Fruit fly (Drosophila melanogaster) whole organism: Measurements from ENCODE around the gene CG10063.
A peak's percentile ranks its signal among the peaks of the same experiment; 100 is the strongest.

ENCODE experiments used
- CG8478 ChIP-seq: fragments of >200 bp; optimal IDR thresholded peaks from 2 replicates; lab custom pipeline; 2018; ENCODE audit warnings: inconsistent platforms
- Dll ChIP-seq: fragments of >200 bp; optimal IDR thresholded peaks from 2 replicates; lab custom pipeline; 2017
- EcR ChIP-seq, 2 experiments: fragments of >200 bp; optimal IDR thresholded peaks; 2 replicates each; lab custom pipeline; 2017; ENCODE audit warnings: missing biosample characterization in 2 of 2, missing genetic modification characterization in 2 of 2, missing genetic modification reagents in 2 of 2
- pan ChIP-seq: fragments of >200 bp; optimal IDR thresholded peaks from 2 replicates; lab custom pipeline; 2017
- psq ChIP-seq: fragments of >200 bp; optimal IDR thresholded peaks from 2 replicates; lab custom pipeline; 2017
- usp ChIP-seq: fragments of >200 bp; optimal IDR thresholded peaks from 2 replicates; lab custom pipeline; 2017; ENCODE audit warnings: missing biosample characterization, missing genetic modification characterization, mixed read lengths

Gene CG10063

DNA sequence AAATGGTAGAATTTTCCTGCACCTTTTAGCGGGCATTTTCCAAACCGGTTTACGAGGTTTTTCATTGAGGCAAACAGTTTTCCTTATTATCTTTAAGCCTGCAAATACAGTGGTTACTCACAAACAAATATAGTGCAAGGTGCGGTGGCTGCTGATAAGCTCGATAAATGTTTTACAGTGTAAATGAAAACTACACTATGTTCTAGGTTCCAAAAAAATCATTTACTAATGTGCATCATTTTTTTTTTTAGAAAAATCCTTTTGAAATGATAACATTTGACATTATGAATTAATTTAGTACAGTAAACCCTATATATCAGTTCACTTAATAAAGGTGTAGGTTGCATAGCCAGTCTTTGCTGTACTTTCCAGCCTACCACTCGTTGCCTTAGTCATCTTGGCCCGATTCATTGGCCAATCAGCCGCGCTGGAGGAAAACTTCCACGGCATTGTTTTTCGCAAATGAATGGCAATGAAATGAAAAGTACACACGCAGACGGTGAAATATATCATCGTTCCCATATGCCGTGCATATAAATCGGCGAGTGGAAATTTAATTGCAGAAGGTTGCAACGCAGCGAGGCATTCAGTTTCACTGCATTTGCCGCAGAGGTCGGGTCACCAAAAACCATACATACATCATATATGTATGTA lies 5.9 kb upstream of the CG10063 start:
- no peak for TF ChIP-seq psq
- TF ChIP-seq Dll (lab: Kevin White, UChicago), result no peak
- no peak for TF ChIP-seq usp
- TF ChIP-seq CG8478, result no peak
- TF ChIP-seq pan (lab: Kevin White, UChicago), result no peak
- no peak for TF ChIP-seq EcR (GFP tag; optimal IDR thresholded peaks at IDR 0.05; lab: Kevin White, UChicago)

DNA sequence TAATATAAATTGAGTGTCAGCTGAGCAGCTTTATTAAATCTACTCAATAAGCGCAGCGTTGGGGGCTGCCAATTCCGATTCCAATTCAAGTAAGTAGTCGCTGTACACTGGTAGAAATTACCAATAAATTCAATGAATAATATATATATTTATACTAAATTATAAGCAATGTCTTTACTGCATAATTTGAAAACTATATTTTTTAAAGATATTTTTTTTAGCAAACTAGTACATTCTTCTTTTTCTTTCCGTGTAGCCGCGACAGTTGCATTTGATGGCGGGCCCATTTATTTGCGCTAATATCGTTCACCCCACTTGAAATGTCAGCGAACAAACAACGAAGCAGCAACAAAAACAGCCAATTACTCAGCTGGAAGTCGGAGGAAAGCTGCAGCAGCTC lies 5.1 kb upstream of the CG10063 start:
- no peak for TF ChIP-seq usp
- TF ChIP-seq psq, result no peak
- no peak for TF ChIP-seq Dll (lab: Kevin White, UChicago)
- TF ChIP-seq EcR (GFP tag; optimal IDR thresholded peaks at IDR 0.05; lab: Kevin White, UChicago), result no peak
- no peak for TF ChIP-seq pan (lab: Kevin White, UChicago)
- no peak for TF ChIP-seq CG8478

DNA sequence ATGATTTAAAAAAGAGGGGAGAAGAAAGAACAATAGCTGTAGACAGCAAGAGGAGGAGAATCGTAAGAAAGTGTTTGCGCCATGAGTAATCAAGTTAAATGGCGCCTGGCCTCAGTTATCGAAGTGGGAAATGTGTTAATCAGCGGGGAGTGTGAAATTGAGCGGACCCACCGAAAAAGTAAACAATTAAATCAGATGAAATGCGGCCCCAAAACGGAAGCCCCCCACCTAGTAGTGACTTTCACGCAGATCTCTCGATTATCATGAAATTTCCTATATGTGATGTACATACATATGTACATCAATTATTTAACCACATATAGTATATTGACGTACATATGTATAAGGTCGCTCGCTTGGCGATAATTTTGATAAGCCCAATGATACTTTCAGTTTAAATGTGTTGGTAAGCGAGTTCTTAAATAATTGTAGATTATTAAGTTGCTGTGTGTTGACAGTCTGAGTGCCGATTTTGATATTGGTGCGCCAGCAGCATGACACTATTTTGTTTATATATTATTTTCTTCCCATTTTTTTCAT lies 4.4 kb upstream of the CG10063 start:
- TF ChIP-seq pan (lab: Kevin White, UChicago) (no peak), usp (no peak), psq (no peak)

DNA sequence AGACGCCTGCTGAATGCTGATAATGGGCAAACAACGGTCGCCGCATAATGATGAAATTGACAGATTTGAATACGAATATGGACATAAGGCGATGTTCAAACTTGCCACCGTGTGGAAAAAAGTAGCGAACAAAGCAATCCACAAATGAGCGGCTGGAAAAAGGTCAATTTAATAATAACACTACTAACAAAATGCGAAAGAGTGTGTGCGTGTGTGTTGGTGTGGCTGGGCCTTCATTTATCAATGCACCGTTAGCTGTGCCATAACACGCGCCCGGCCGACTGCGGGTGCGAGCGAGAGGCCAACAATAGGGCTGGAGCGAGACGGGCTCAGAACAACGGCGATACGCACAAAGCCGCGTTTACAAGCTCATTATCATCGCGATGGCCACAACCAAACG lies 3.6 kb upstream of the CG10063 start:
- TF ChIP-seq psq (no peak), usp (no peak)

DNA sequence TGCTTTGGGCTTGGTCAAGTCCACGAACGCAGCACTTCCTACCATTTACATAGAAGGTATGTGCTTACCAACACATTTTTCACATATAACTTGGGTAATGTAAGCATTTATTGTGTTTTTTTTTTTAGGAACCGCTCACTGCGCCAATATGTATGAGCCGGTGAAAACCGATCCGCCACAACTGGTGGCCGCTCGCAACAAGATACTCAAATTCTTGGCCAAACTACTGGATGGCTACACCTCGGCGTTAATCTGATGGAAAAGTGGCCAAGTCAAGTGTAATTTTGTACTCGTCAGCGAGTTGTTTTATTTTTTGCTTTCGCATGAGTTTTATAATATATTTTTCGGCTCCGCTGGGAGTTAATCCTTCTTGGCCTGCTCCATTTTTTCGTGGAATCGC lies 969 bp downstream of the CG10063 start:
- TF ChIP-seq psq, result no peak
- no peak for TF ChIP-seq Dll (lab: Kevin White, UChicago)
- TF ChIP-seq pan (lab: Kevin White, UChicago), result no peak
- no peak for TF ChIP-seq EcR (GFP tag; optimal IDR thresholded peaks at IDR 0.05; lab: Kevin White, UChicago)
- TF ChIP-seq usp, result no peak
- no peak for TF ChIP-seq CG8478

DNA sequence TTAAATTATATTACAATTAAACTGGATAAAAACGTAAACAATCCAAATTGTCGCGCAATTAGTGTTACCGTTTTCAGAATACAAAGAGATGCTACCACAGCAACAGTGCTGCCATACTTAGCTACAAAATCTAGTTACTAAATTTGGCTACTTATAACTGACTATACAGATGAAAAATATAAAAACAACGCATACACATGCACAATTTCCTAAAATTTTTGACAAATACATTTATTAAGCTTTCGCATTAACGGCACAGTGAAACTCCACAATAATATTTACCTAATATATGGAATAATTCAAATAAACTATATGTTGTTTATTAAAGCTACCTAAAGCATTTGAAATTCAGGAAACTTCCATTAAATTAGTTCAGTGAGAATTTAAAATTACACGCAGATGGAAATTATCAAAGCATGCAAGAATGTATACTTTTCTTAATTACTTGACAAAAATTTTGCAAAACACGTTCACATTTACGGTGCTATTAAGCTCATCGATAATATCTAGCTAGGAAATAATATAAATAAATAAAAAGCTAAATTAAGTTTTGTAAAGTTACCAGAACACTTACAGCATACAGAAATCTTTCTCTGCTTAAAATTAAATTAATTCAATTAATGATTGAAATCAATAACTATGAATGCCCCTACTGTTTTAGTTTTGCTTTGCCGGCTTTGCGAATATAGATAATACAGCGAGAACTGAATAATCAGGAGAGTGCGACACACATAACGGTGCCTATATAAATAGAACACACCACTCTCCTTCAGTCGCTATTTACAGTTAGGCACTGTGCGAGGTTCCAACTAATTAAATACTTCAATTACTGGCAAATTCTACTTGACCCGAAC lies 3.1 kb downstream of the CG10063 start, which contains the start of the genes Mis12 and CG9953:
Mis12 (minus strand) TSS at position 88 of the 854 bp plus-strand sequence.
CG9953 (plus strand) TSS at position 698 of the 854 bp plus-strand sequence.
- TF ChIP-seq usp (no peak), Dll (lab: Kevin White, UChicago) (no peak), pan (lab: Kevin White, UChicago) (no peak), psq (no peak), EcR (GFP tag; optimal IDR thresholded peaks at IDR 0.05; lab: Kevin White, UChicago) (no peak)

DNA sequence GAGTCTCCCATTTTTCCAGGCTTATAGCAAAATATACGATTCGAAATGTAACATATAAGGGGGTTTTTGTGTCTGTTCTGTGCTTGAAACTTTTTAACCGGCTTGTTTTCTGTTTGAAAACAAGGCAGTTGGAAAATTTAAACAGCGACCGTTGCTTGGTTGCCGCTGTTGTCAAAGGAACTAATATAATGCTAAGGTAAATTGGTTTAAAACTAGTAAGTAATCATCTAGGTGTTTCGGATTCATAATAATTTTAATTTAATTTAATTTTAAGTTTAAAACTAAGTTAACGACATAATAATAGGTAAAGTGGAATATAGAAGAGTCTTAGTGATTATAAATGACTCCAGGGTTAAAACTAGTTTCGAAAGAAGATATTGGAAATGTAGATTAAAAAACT lies 4.5 kb downstream of the CG10063 start, which contains the start of gene CG10064:
CG10064 (minus strand) TSS at position 101 of the 400 bp plus-strand sequence.
- no peak for TF ChIP-seq EcR (GFP tag; optimal IDR thresholded peaks at IDR 0.05; lab: Kevin White, UChicago)
- TF ChIP-seq CG8478, result no peak
- TF ChIP-seq usp, result no peak
- no peak for TF ChIP-seq psq

DNA sequence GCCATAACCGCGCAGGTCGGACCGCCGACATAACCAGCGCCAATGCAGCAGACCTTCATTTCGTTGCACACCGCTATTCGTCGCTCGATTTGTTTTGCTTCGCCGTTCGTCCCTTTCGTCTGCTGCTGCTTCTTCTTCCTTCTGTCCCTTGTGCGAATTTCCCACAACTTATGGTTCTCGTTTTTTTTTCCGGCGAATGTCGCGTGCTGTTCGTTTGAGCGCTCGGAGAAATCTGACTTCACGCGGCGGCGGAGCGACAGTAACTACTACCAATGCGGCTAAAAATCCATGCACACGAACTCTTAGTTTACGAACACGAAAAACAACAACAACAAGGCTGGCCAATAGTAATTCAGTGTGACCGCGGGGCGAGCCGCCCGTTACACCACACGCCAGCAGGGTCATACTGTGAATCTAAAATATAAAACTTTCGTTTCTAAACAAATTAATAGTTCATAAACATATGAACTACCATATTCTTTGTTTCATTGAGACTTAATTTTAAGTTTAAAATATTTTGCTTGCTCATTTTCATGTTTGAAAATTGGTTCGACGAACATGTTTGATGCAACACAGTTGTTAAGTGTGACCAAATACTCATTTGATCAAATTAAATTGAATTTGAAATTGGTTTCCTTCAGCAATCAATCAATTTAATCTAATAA lies 7.6 kb downstream of the CG10063 start, which contains the start of gene sgl:
sgl (minus strand) TSS at position 271 of the 665 bp plus-strand sequence.
- no peak for TF ChIP-seq usp
- peak; percentile 18 for TF ChIP-seq psq

DNA sequence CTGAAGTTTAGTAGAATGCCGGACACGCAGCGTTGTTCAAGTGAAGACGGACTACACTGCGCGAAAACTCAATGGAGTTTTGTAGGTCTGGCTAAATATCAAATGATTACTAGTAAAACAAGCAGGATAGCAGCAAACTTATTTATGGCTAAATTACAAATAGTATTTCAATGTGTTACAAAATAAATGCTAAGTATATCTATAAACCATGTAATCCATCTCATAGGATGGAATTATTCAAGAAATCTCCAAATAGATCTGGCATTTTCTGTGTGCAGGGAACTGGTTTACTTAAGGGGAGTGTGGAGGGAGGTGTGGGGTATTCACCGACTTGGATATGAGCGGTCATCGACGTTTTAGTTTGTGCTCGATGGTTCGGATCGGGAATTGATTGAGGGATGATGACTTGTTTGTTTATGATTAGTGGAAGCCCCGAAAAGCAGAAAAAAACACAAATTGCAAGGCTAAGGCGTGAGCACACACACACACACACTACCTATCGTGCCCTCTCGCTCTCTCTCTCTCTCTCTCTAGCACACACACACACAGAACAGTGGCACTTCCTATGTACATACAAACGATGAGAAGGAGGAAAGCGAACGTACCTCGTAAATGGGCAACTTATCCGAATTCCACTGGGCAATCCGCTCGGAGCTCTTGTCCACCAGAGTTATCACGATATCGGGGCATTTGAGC lies 8.3 kb downstream of the CG10063 start:
- TF ChIP-seq usp (no peak), EcR (GFP tag; optimal IDR thresholded peaks at IDR 0.05; lab: Kevin White, UChicago) (no peak), Dll (lab: Kevin White, UChicago) (no peak), psq (peak; percentile 1), pan (lab: Kevin White, UChicago) (no peak)

DNA sequence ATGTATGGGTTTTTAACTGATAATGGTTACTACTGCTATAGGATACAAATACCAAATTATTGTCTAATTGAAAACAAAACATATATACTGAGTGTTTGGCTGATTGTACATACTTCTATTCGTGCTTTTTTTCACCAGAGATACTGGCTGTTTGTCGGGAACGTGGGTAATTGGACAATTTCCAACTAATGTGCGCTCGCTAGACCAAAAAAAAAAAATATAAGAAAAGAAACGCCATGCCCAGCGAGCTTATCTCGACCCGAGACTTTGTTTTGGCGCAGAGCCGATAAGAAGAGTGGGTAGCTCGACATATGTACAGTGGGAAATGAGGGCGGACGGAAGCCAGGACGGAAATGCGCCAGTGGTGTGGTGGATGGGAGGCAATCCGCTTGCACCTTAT lies 9.1 kb downstream of the CG10063 start:
- no peak for TF ChIP-seq CG8478
- no peak for TF ChIP-seq psq
- TF ChIP-seq usp, result no peak
- TF ChIP-seq Dll (lab: Kevin White, UChicago), result no peak
- no peak for TF ChIP-seq EcR (GFP tag; optimal IDR thresholded peaks at IDR 0.05; lab: Kevin White, UChicago)
- no peak for TF ChIP-seq pan (lab: Kevin White, UChicago)

DNA sequence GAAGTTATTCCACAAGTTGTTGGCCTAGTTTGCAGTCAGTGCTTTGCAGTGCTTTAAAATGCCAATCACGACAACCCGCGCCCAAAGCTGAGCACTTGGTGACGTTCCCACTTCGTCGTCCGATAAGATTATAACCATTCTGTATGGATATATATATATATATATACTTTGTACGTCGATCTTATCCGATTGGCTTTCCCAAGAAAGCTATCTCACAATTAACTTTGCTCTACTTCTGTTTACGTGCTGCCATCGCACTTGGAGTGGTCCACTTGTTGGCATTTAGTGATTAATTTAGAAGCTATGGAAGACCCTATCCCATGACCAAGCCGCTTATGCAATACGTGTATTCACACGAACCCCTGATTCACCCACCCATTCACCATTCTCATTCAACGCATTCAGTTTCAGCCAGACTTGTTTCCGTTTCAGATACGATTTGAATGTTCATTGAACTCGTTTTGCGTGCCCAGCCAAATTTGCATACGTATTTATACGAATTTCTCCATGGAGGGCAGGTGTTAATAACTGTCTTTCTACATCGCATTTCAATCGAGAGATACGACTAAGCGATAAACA lies 10.2 kb downstream of the CG10063 start:
- TF ChIP-seq CG8478, result no peak
- TF ChIP-seq pan (lab: Kevin White, UChicago), result no peak
- no peak for TF ChIP-seq usp
- TF ChIP-seq psq, result no peak
- TF ChIP-seq Dll (lab: Kevin White, UChicago), result no peak
- no peak for TF ChIP-seq EcR (GFP tag; optimal IDR thresholded peaks at IDR 0.05; lab: Kevin White, UChicago)
